Worm (Caenorhabditis elegans): Measurements from ENCODE around the gene F46F5.10.

F46F5.10 gene

DNA sequence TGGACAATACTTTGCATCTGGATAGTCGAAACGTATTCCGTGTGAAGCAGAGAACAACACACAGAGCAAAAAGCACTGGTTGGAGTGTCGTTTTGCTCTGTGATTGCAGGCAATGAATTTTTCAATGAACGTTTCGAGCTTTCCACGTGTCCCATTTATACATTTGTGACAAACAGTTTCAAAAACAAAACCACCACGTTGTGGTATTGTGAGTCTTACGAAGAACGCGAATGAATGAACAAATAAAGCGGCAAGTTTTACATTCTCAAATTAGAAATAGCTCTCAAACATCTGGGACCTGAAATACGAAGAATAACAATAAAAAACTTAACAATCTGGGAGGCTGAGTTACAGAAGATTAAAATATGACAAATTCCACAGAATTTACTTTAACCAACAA is 31.8 kb upstream of the F46F5.10 start, which contains the start of gene F46F5.1:
F46F5.1 (minus strand) TSS at position 101 of the 400 bp plus-strand sequence.
- TF ChIP-seq mdl-1 (tag; optimal IDR thresholded peaks at IDR 0.05) (no peak), F13H6.1 (tag; optimal IDR thresholded peaks at IDR 0.05) (no peak), nhr-23 (tag; optimal IDR thresholded peaks at IDR 0.05) (no peak), elt-3 (tag; optimal IDR thresholded peaks at IDR 0.05) (no peak), sma-3 (GFP tag; optimal IDR thresholded peaks at IDR 0.05) (no peak), egl-27 (tag; optimal IDR thresholded peaks at IDR 0.05) (no peak), lsy-2 (tag; optimal IDR thresholded peaks at IDR 0.05) (no peak), elt-1 (tag; optimal IDR thresholded peaks at IDR 0.05) (no peak), nhr-25 (tag; optimal IDR thresholded peaks at IDR 0.05) (no peak), nhr-77 (tag; optimal IDR thresholded peaks at IDR 0.05) (no peak), blmp-1 (tag; optimal IDR thresholded peaks at IDR 0.05; ENCODE audit: insufficient read depth) (no peak)

DNA sequence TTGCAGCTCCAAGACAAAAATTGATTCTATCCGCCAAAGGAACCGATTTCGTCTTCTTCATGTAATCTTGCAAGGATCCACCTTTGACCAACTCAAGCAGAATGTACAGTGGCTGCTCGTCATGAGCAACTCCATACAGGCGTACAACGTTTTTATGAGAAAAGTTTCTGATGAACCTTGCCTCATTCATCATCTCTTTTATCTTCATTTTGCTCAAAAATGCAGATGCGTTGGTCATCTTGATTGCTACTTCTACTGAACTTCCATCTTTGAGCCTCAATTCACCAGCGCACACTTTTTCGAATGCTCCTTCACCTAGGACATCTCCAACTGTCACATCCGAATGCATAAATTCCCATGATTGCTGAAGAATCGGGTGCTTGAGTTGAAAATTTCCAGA is 26.7 kb upstream of the F46F5.10 start:
- TF ChIP-seq sem-4 (tag; optimal IDR thresholded peaks at IDR 0.05) (no peak), lin-13 (GFP tag; optimal IDR thresholded peaks at IDR 0.05) (no peak), F13H6.1 (tag; optimal IDR thresholded peaks at IDR 0.05) (no peak), crh-2 (tag; optimal IDR thresholded peaks at IDR 0.05) (no peak), lsy-2 (tag; optimal IDR thresholded peaks at IDR 0.05) (no peak), nhr-77 (tag; optimal IDR thresholded peaks at IDR 0.05) (no peak), ama-1 (optimal IDR thresholded peaks at IDR 0.05) (no peak), sma-3 (GFP tag; optimal IDR thresholded peaks at IDR 0.05) (no peak), R02D3.7 (tag; optimal IDR thresholded peaks at IDR 0.05) (no peak)

DNA sequence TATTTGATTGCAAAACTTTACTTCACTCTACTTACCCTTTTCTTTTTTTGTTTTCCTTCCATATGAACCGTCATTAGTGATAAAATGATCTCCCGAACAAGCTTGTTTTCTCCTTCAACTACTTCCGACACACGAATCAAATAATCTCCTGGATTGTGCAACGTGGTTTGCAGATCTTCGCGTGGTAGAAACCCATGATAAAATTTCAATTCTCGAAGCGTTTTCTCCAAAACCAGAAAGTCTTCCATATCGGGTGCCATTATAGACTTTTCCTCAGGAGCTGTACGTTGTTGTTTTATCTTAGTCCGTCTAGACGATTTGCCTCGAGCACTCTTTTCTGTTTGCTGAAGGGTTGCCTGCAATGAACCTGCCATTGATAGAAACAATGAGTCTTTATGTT is 26.2 kb upstream of the F46F5.10 start:
- TF ChIP-seq R02D3.7 (tag; optimal IDR thresholded peaks at IDR 0.05) (no peak), elt-1 (tag; optimal IDR thresholded peaks at IDR 0.05) (no peak), Y55F3AM.14 (GFP tag; optimal IDR thresholded peaks at IDR 0.05) (no peak), sem-4 (tag; optimal IDR thresholded peaks at IDR 0.05) (no peak)

DNA sequence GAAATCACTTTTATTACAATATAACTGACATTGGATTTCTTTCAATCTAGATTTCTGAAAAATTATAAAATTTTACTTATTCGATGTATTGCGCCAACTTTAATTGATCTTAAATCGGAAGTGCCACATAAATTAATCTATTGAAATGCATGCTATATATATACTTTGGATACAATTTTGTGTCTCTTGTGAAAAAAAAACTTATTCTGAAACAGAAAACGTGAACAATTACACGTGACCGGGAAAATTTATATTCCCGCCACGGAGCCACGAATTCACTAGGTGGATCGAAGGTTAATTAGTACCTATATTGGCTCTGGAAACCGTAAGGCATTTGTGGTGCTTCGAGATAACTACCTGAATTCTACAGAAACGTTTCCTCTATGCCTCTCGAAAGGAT is 23.9 kb upstream of the F46F5.10 start, which contains the start of gene F46F5.14:
F46F5.14 (plus strand) TSS at position 301 of the 400 bp plus-strand sequence.
- TF ChIP-seq egl-27 (tag; optimal IDR thresholded peaks at IDR 0.05) (no peak), zag-1 (tag; optimal IDR thresholded peaks at IDR 0.05) (no peak), Y55F3AM.14 (GFP tag; optimal IDR thresholded peaks at IDR 0.05) (no peak), lin-39 (tag; optimal IDR thresholded peaks at IDR 0.05) (no peak), sma-9 (GFP tag; optimal IDR thresholded peaks at IDR 0.05) (no peak), sma-9 (tag; optimal IDR thresholded peaks at IDR 0.05) (no peak), skn-1 (tag; optimal IDR thresholded peaks at IDR 0.05) (no peak), nhr-11 (tag; optimal IDR thresholded peaks at IDR 0.05) (no peak), nhr-12 (tag; optimal IDR thresholded peaks at IDR 0.05) (no peak), nhr-237 (tag; optimal IDR thresholded peaks at IDR 0.05) (no peak), aly-2 (tag; optimal IDR thresholded peaks at IDR 0.05) (no peak), dmd-4 (tag; optimal IDR thresholded peaks at IDR 0.05) (no peak), nhr-77 (tag; optimal IDR thresholded peaks at IDR 0.05) (no peak), unc-39 (tag; optimal IDR thresholded peaks at IDR 0.05) (no peak), mdl-1 (tag; optimal IDR thresholded peaks at IDR 0.05) (no peak), fos-1 (tag; optimal IDR thresholded peaks at IDR 0.05) (no peak)

DNA sequence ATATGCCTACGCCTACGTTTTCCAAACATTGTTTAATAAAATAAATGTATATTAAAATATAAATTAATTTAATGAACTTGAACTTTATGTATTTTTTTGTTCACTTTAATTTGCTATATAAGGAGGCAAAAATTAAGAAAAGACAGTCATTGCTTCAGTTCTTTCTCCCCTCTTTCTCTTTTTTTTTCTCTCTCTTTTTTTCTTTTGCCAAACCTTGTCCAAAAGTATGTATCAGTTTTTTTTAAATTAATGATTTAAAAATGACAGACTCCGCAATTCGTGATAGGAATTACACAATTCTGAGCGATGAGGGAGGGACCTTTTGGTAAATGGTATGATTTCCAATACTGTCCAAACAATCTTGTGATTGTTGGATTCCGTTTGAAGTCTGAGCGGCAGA is 20.6 kb upstream of the F46F5.10 start, which contains the start of gene F46F5.13:
F46F5.13 (plus strand) TSS at position 301 of the 400 bp plus-strand sequence.
- TF ChIP-seq nhr-11 (tag; optimal IDR thresholded peaks at IDR 0.05) (no peak), lin-13 (GFP tag; optimal IDR thresholded peaks at IDR 0.05) (no peak), lin-11 (tag; optimal IDR thresholded peaks at IDR 0.05) (no peak), mbf-1 (tag; optimal IDR thresholded peaks at IDR 0.05) (no peak), Y55F3AM.14 (GFP tag; optimal IDR thresholded peaks at IDR 0.05) (no peak), ztf-4 (tag; optimal IDR thresholded peaks at IDR 0.05) (no peak), nhr-77 (tag; optimal IDR thresholded peaks at IDR 0.05) (no peak), ztf-1 (GFP tag; conservative IDR thresholded peaks at IDR 0.05) (no peak), peb-1 (tag; optimal IDR thresholded peaks at IDR 0.05) (no peak), nhr-25 (tag; optimal IDR thresholded peaks at IDR 0.05) (no peak), ceh-82 (tag; optimal IDR thresholded peaks at IDR 0.05) (no peak), ZK546.5 (tag; optimal IDR thresholded peaks at IDR 0.05) (no peak), ztf-11 (tag; optimal IDR thresholded peaks at IDR 0.05) (no peak), ceh-16 (tag; optimal IDR thresholded peaks at IDR 0.05) (no peak), egl-27 (tag; optimal IDR thresholded peaks at IDR 0.05) (no peak), fos-1 (tag; optimal IDR thresholded peaks at IDR 0.05) (no peak)

Data from whole organism, L2 larva.